Fruit fly (Drosophila melanogaster): Measurements from ENCODE around the gene Ost48.
A peak's percentile ranks its signal among the peaks of the same experiment; 100 is the strongest.

Ost48 gene

DNA sequence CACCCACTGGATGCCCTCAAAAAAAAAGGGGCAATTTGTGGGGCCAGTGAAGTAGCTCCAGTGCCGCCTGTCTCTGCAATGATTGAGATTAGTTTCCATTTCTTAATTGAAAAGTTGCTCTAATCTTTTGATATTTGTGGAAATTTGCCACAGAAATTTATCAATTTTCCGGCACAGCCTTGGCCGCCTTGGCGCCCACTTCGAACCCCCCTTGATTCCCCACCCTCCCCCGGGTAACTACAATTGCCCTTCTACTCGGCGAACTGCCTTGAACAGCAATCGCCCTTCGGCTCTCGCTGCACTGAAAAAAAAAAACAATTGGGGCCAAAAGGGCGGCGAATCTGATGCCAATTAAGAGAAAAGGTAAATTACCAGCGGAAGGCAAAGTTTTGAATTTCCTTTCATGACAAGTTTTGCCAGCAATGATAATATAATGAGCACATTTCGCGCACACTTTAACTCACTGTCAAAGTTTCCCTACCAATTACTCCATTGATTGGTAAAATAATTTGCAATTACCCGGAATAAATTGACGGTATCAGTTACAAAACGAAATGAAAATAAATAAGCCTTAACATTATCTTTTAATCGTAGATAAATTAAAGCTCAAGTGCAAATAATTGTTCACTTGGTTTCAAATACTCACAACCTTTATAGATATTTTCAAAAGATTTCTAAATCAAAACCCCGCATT, 38.5 kb downstream of the Ost48 start (continued):
- no peak for TF ChIP-seq gro (GFP tag; optimal IDR thresholded peaks at IDR 0.05)
- no peak for TF ChIP-seq CG30431 (GFP tag; optimal IDR thresholded peaks at IDR 0.05)
- TF ChIP-seq CkIIα-i1 (GFP tag; IDR thresholded peaks at IDR 0.05), result no peak
- no peak for TF ChIP-seq CG4707 (GFP tag; optimal IDR thresholded peaks at IDR 0.05)
- TF ChIP-seq Ets65A (GFP tag), result peak; percentile 80
- TF ChIP-seq bsh (GFP tag; optimal IDR thresholded peaks at IDR 0.05), result peak in 1 of 2 experiments; percentile 18
- TF ChIP-seq CG43689 (GFP tag; IDR thresholded peaks at IDR 0.05), result no peak
- peak; percentile 15 for TF ChIP-seq nerfin-1 (tag; optimal IDR thresholded peaks at IDR 0.05)
- TF ChIP-seq CG17912 (GFP tag; optimal IDR thresholded peaks at IDR 0.05), result no peak
- no peak for TF ChIP-seq CG1832 (GFP tag; optimal IDR thresholded peaks at IDR 0.05)
- TF ChIP-seq Hr3 (GFP tag; optimal IDR thresholded peaks at IDR 0.05), result peak; percentile 17
- no peak for TF ChIP-seq Bgb (GFP tag; IDR thresholded peaks at IDR 0.05; ENCODE audit: partially characterized antibody)
- no peak for TF ChIP-seq aop (GFP tag; IDR thresholded peaks at IDR 0.05)
- TF ChIP-seq NC2β (GFP tag; optimal IDR thresholded peaks at IDR 0.05), result peak; percentile 5
- TF ChIP-seq amos (GFP tag; IDR thresholded peaks at IDR 0.05; ENCODE audit: partially characterized antibody), result no peak
- TF ChIP-seq Dip3 (GFP tag; optimal IDR thresholded peaks at IDR 0.05), result no peak
- peak; percentile 1 for TF ChIP-seq lilli (GFP tag; optimal IDR thresholded peaks at IDR 0.05)
- TF ChIP-seq CG17361 (GFP tag; IDR thresholded peaks at IDR 0.05), result peak; percentile 49; the same call in 2 of the 3 replicates
- TF ChIP-seq CG16815 (GFP tag; optimal IDR thresholded peaks at IDR 0.05), result peak; percentile 14
- TF ChIP-seq Hsf (GFP tag; optimal IDR thresholded peaks at IDR 0.05), result peak; percentile 7
- TF ChIP-seq CG12155 (GFP tag; optimal IDR thresholded peaks at IDR 0.05), result no peak
- no peak for TF ChIP-seq disco-r (GFP tag; optimal IDR thresholded peaks at IDR 0.05)
- TF ChIP-seq CG4360 (GFP tag; IDR thresholded peaks at IDR 0.05), result no peak
- TF ChIP-seq CG2875 (GFP tag; optimal IDR thresholded peaks at IDR 0.05), result peak; percentile 4
- TF ChIP-seq Atf-2 (GFP tag; optimal IDR thresholded peaks at IDR 0.05), result no peak
- TF ChIP-seq org-1 (GFP tag; optimal IDR thresholded peaks at IDR 0.05), result peak; percentile 26
- TF ChIP-seq cwo (GFP tag; optimal IDR thresholded peaks at IDR 0.05), result peak; percentile 0
- TF ChIP-seq CG18619 (GFP tag; optimal IDR thresholded peaks at IDR 0.05), result peak; percentile 5
- TF ChIP-seq CG7372 (GFP tag; IDR thresholded peaks at IDR 0.05), result no peak
- peak; percentile 12 for TF ChIP-seq CG10147 (GFP tag; optimal IDR thresholded peaks at IDR 0.05)
- TF ChIP-seq D (optimal IDR thresholded peaks at IDR 0.05), result no peak
- TF ChIP-seq D (GFP tag; optimal IDR thresholded peaks at IDR 0.05), result peak; percentile 46
- no peak for TF ChIP-seq Vsx1 (GFP tag; optimal IDR thresholded peaks at IDR 0.05)
- TF ChIP-seq CG13424 (tag; optimal IDR thresholded peaks at IDR 0.05), result peak; percentile 27
- no peak for TF ChIP-seq eve (GFP tag; optimal IDR thresholded peaks at IDR 0.05)
- peak; percentile 58 for TF ChIP-seq CG18262 (tag; optimal IDR thresholded peaks at IDR 0.05)
- TF ChIP-seq CG2712 (tag; optimal IDR thresholded peaks at IDR 0.05), result peak; percentile 24
- no peak for TF ChIP-seq CG32532 (GFP tag; IDR thresholded peaks at IDR 0.05)
- peak; percentile 29 for TF ChIP-seq grau (tag; optimal IDR thresholded peaks at IDR 0.05)
- TF ChIP-seq CG11456 (GFP tag; IDR thresholded peaks at IDR 0.05), result no peak
- no peak for TF ChIP-seq CG9817 (tag; optimal IDR thresholded peaks at IDR 0.05)
- TF ChIP-seq B-H1 (GFP tag; IDR thresholded peaks at IDR 0.05), result no peak
- TF ChIP-seq CG4424 (GFP tag; optimal IDR thresholded peaks at IDR 0.05), result peak; percentile 44
- no peak for TF ChIP-seq CG3163 (GFP tag; optimal IDR thresholded peaks at IDR 0.05)
- TF ChIP-seq CG10543 (GFP tag; optimal IDR thresholded peaks at IDR 0.05), result no peak
- peak; percentile 43 for TF ChIP-seq lab (GFP tag; optimal IDR thresholded peaks at IDR 0.05)
- no peak for TF ChIP-seq CG12299 (tag; optimal IDR thresholded peaks at IDR 0.05)
- TF ChIP-seq HHEX (GFP tag; optimal IDR thresholded peaks at IDR 0.05), result peak; percentile 6
- no peak for TF ChIP-seq al (GFP tag; IDR thresholded peaks at IDR 0.05)
- TF ChIP-seq tio (GFP tag; optimal IDR thresholded peaks at IDR 0.05), result peak; percentile 6
